Worm (Caenorhabditis elegans): ENCODE measurements around the gene kcc-1.

Gene kcc-1

ce11 chrIV:7236248-7236772 is 30.2 kb downstream of the kcc-1 start:
- TF ChIP-seq lsy-2 (tag; optimal IDR thresholded peaks at IDR 0.05) (peak in 1 of 2 experiments; percentile 15), lin-39 (tag; optimal IDR thresholded peaks at IDR 0.05) (no peak), sem-4 (tag; optimal IDR thresholded peaks at IDR 0.05) (no peak), nhr-237 (tag; optimal IDR thresholded peaks at IDR 0.05) (no peak), ceh-16 (tag; optimal IDR thresholded peaks at IDR 0.05) (no peak), sma-9 (GFP tag; optimal IDR thresholded peaks at IDR 0.05) (no peak), sma-9 (tag; optimal IDR thresholded peaks at IDR 0.05) (no peak), nhr-21 (tag; optimal IDR thresholded peaks at IDR 0.05) (peak; percentile 47)

ce11 chrIV:7237668-7238214 is 31.7 kb downstream of the kcc-1 start, which contains the start of gene elo-3:
Gene elo-3, plus strand, starts transcription at chrIV:7237718.
- TF ChIP-seq dmd-4 (tag; optimal IDR thresholded peaks at IDR 0.05), result no peak
- peak; percentile 61 for TF ChIP-seq fos-1 (tag; optimal IDR thresholded peaks at IDR 0.05)

- TF ChIP-seq nhr-25 (tag; optimal IDR thresholded peaks at IDR 0.05), result peak; percentile 25
- no peak for TF ChIP-seq lin-39 (tag; optimal IDR thresholded peaks at IDR 0.05)
These were observed 34.5 kb downstream of the kcc-1 start for ce11 chrIV:7240564-7240963.

ce11 chrIV:7242220-7242789 is 36.2 kb downstream of the kcc-1 start, which contains the start of gene gstk-2:
Gene gstk-2, minus strand, starts transcription at chrIV:7242270.
- TF ChIP-seq nhr-6 (tag; optimal IDR thresholded peaks at IDR 0.05), result no peak
- no peak for TF ChIP-seq lin-11 (tag; optimal IDR thresholded peaks at IDR 0.05)
- TF ChIP-seq nhr-129 (tag; optimal IDR thresholded peaks at IDR 0.05), result peak; percentile 57
- TF ChIP-seq nhr-21 (tag; optimal IDR thresholded peaks at IDR 0.05), result no peak
- TF ChIP-seq lin-39 (tag; optimal IDR thresholded peaks at IDR 0.05), result no peak
- TF ChIP-seq zag-1 (tag; optimal IDR thresholded peaks at IDR 0.05), result no peak
- no peak for TF ChIP-seq snpc-4 (tag; optimal IDR thresholded peaks at IDR 0.05)
- no peak for TF ChIP-seq nhr-10 (tag; optimal IDR thresholded peaks at IDR 0.05)
- TF ChIP-seq sma-9 (GFP tag; optimal IDR thresholded peaks at IDR 0.05), result peak; percentile 62
- no peak for TF ChIP-seq sma-9 (tag; optimal IDR thresholded peaks at IDR 0.05)
- TF ChIP-seq ama-1 (optimal IDR thresholded peaks at IDR 0.05), result no peak
- no peak for TF ChIP-seq gmeb-1 (tag; optimal IDR thresholded peaks at IDR 0.05)
- TF ChIP-seq egl-27 (tag; optimal IDR thresholded peaks at IDR 0.05), result no peak
- TF ChIP-seq unc-55 (GFP tag; optimal IDR thresholded peaks at IDR 0.05), result no peak
- no peak for TF ChIP-seq nhr-237 (tag; optimal IDR thresholded peaks at IDR 0.05)
- no peak for TF ChIP-seq lin-13 (GFP tag; optimal IDR thresholded peaks at IDR 0.05)
- TF ChIP-seq elt-1 (tag; optimal IDR thresholded peaks at IDR 0.05), result no peak
- TF ChIP-seq elt-3 (tag; optimal IDR thresholded peaks at IDR 0.05), result no peak
- peak; percentile 42 for TF ChIP-seq C34F6.9 (tag; optimal IDR thresholded peaks at IDR 0.05)
- TF ChIP-seq blmp-1 (tag; optimal IDR thresholded peaks at IDR 0.05; ENCODE audit: insufficient read depth), result no peak
- no peak for TF ChIP-seq alr-1 (tag; optimal IDR thresholded peaks at IDR 0.05)
- TF ChIP-seq F13H6.1 (tag; optimal IDR thresholded peaks at IDR 0.05), result peak; percentile 65
- TF ChIP-seq lsy-2 (tag; optimal IDR thresholded peaks at IDR 0.05), result peak in 1 of 2 experiments; percentile 9
- TF ChIP-seq ZK546.5 (tag; optimal IDR thresholded peaks at IDR 0.05), result no peak

ce11 chrIV:7243913-7244312 is 37.8 kb downstream of the kcc-1 start, which contains the start of gene afmd-1:
Gene afmd-1, plus strand, starts transcription at chrIV:7244228.
- TF ChIP-seq ztf-1 (GFP tag; conservative IDR thresholded peaks at IDR 0.05) (no peak), nhr-6 (tag; optimal IDR thresholded peaks at IDR 0.05) (no peak), skn-1 (tag; optimal IDR thresholded peaks at IDR 0.05) (no peak), F13H6.1 (tag; optimal IDR thresholded peaks at IDR 0.05) (no peak), mdl-1 (tag; optimal IDR thresholded peaks at IDR 0.05) (no peak), Y55F3AM.14 (GFP tag; optimal IDR thresholded peaks at IDR 0.05) (no peak), alr-1 (tag; optimal IDR thresholded peaks at IDR 0.05) (no peak), ZK546.5 (tag; optimal IDR thresholded peaks at IDR 0.05) (no peak), sma-3 (GFP tag; optimal IDR thresholded peaks at IDR 0.05) (no peak), nhr-21 (tag; optimal IDR thresholded peaks at IDR 0.05) (no peak), lin-13 (GFP tag; optimal IDR thresholded peaks at IDR 0.05) (no peak), fos-1 (tag; optimal IDR thresholded peaks at IDR 0.05) (no peak), zag-1 (tag; optimal IDR thresholded peaks at IDR 0.05) (no peak), elt-1 (tag; optimal IDR thresholded peaks at IDR 0.05) (no peak), crh-2 (tag; optimal IDR thresholded peaks at IDR 0.05) (no peak), C34F6.9 (tag; optimal IDR thresholded peaks at IDR 0.05) (no peak), sma-9 (GFP tag; optimal IDR thresholded peaks at IDR 0.05) (no peak), sma-9 (tag; optimal IDR thresholded peaks at IDR 0.05) (no peak), nhr-11 (tag; optimal IDR thresholded peaks at IDR 0.05) (no peak)
